Fruit fly (Drosophila melanogaster) whole organism, wandering third instar larva: ENCODE measurements around the gene jim.

Experiments used
- Abd-B ChIP-seq: fragments of >200 bp; optimal IDR thresholded peaks from 2 replicates; lab custom pipeline; 2017; ENCODE audit warnings: missing biosample characterization, missing genetic modification characterization
- CG32264 ChIP-seq: fragments of 200-800 bp; sonication (Bioruptor generic); optimal IDR thresholded peaks from 2 replicates; lab custom pipeline; 2016; ENCODE audit warnings: missing biosample characterization, missing genetic modification characterization
- CG9705 ChIP-seq: fragments of 200-800 bp; sonication (Bioruptor generic); optimal IDR thresholded peaks from 2 replicates; lab custom pipeline; 2018; ENCODE audit warnings: missing biosample characterization, mild to moderate bottlenecking, missing genetic modification characterization
- CrebA ChIP-seq: fragments of 200-800 bp; sonication (Bioruptor generic); optimal IDR thresholded peaks from 2 replicates; lab custom pipeline; 2016; ENCODE audit warnings: missing biosample characterization, mild to moderate bottlenecking, missing genetic modification characterization, borderline replicate concordance
- Dfd ChIP-seq: fragments of >200 bp; optimal IDR thresholded peaks from 2 replicates; lab custom pipeline; 2017; ENCODE audit warnings: missing biosample characterization, missing genetic modification characterization
- Dif ChIP-seq: fragments of 200-275, 200-300 bp; sonication (Bioruptor generic); optimal IDR thresholded peaks from 2 replicates; lab custom pipeline; 2018; ENCODE audit warnings: missing biosample characterization, missing genetic modification characterization; ENCODE audit not compliant: partially characterized antibody
- GATAd ChIP-seq: sonication (Bioruptor generic); optimal IDR thresholded peaks from 2 replicates; lab custom pipeline; 2016; ENCODE audit warnings: missing biosample characterization, missing genetic modification characterization
- HLH106 ChIP-seq: fragments of 200-800 bp; optimal IDR thresholded peaks from 3 replicates; lab custom pipeline; 2019; ENCODE audit warnings: missing biosample characterization, mild to moderate bottlenecking, missing genetic modification characterization, moderate library complexity
- Hnf4 ChIP-seq: fragments of 200-800 bp; sonication (Bioruptor generic); optimal IDR thresholded peaks from 2 replicates; lab custom pipeline; 2016; ENCODE audit warnings: missing biosample characterization, mild to moderate bottlenecking, missing genetic modification characterization
- Hr78 ChIP-seq: fragments of >200 bp; optimal IDR thresholded peaks from 2 replicates; lab custom pipeline; 2017; ENCODE audit warnings: missing biosample characterization, missing genetic modification characterization
- Hr83 ChIP-seq: fragments of 200-300 bp; sonication (Bioruptor generic); optimal IDR thresholded peaks from 2 replicates; lab custom pipeline; 2016; ENCODE audit warnings: missing biosample characterization, mild to moderate bottlenecking, missing genetic modification characterization, moderate library complexity; ENCODE audit not compliant: poor library complexity, severe bottlenecking
- Jra ChIP-seq: sonication (Bioruptor generic); optimal IDR thresholded peaks from 2 replicates; lab custom pipeline; 2016; ENCODE audit warnings: missing biosample characterization, missing genetic modification characterization
- Mio ChIP-seq: sonication (Bioruptor generic); optimal IDR thresholded peaks from 2 replicates; lab custom pipeline; 2016; ENCODE audit warnings: missing biosample characterization, missing genetic modification characterization
- Myc ChIP-seq: fragments of >200 bp; optimal IDR thresholded peaks from 2 replicates; lab custom pipeline; 2017
- N ChIP-seq: fragments of >200 bp; optimal IDR thresholded peaks from 2 replicates; lab custom pipeline; 2018; ENCODE audit warnings: missing biosample characterization, missing external identifiers, missing genetic modification characterization
- OdsH ChIP-seq: fragments of 200-800 bp; sonication (Bioruptor generic); optimal IDR thresholded peaks from 2 replicates; lab custom pipeline; 2016; ENCODE audit warnings: missing biosample characterization, mild to moderate bottlenecking, missing genetic modification characterization
- Rel ChIP-seq, 2 experiments: fragments of 200-800 bp; sonication (Bioruptor generic) in 1 of 2; optimal IDR thresholded peaks; 2 replicates in 1 of 2; 3 replicates in 1 of 2; lab custom pipeline; 2016 to 2019; ENCODE audit warnings: mild to moderate bottlenecking in 2 of 2, missing biosample characterization in 2 of 2, missing genetic modification characterization in 2 of 2, moderate library complexity in 1 of 2
- Sp1 ChIP-seq: fragments of 200-800 bp; sonication (Bioruptor generic); optimal IDR thresholded peaks from 3 replicates; lab custom pipeline; 2019; ENCODE audit warnings: missing biosample characterization, mild to moderate bottlenecking, missing genetic modification characterization, moderate library complexity
- Vsx2 ChIP-seq: fragments of 200-300, 225-300 bp; sonication (Bioruptor generic); optimal IDR thresholded peaks from 2 replicates; lab custom pipeline; 2018; ENCODE audit warnings: missing biosample characterization, missing genetic modification characterization; ENCODE audit not compliant: partially characterized antibody
- br ChIP-seq: fragments of 200-800 bp; sonication (Bioruptor generic); optimal IDR thresholded peaks from 2 replicates; lab custom pipeline; 2016; ENCODE audit warnings: missing biosample characterization, missing genetic modification characterization
- brk ChIP-seq: fragments of 200-800 bp; sonication (Bioruptor generic); optimal IDR thresholded peaks from 2 replicates; lab custom pipeline; 2016; ENCODE audit warnings: missing biosample characterization, mild to moderate bottlenecking, missing genetic modification characterization
- dl ChIP-seq, 2 experiments: fragments of 175-275, 200-275 bp in 1 of 2; fragments of 200-275 bp in 1 of 2; sonication (Bioruptor generic); optimal IDR thresholded peaks; lab custom pipeline; 2018; ENCODE audit warnings: mild to moderate bottlenecking in 2 of 2, missing biosample characterization in 2 of 2, missing genetic modification characterization in 2 of 2, moderate library complexity in 2 of 2; ENCODE audit not compliant: partially characterized antibody in 2 of 2, insufficient read depth in 1 of 2
- dmrt93B ChIP-seq: fragments of 200-800 bp; sonication (Bioruptor generic); optimal IDR thresholded peaks from 2 replicates; lab custom pipeline; 2018; ENCODE audit warnings: missing biosample characterization, mild to moderate bottlenecking, missing genetic modification characterization
- dsf ChIP-seq: sonication (Bioruptor generic); optimal IDR thresholded peaks from 2 replicates; lab custom pipeline; 2016; ENCODE audit warnings: missing biosample characterization, missing genetic modification characterization, borderline replicate concordance
- ey ChIP-seq: fragments of 200-800 bp; sonication (Bioruptor generic); optimal IDR thresholded peaks from 2 replicates; lab custom pipeline; 2016; ENCODE audit warnings: missing biosample characterization, missing genetic modification characterization
- foxo ChIP-seq, 2 experiments: fragments of 200-800 bp; sonication (Bioruptor generic); optimal IDR thresholded peaks; 2 replicates in 1 of 2; 3 replicates in 1 of 2; lab custom pipeline; 2016 to 2017; ENCODE audit warnings: missing biosample characterization in 2 of 2, missing genetic modification characterization in 2 of 2
- fru ChIP-seq: fragments of 200-800 bp; sonication (Bioruptor generic); optimal IDR thresholded peaks from 3 replicates; lab custom pipeline; 2016; ENCODE audit warnings: missing biosample characterization, mild to moderate bottlenecking, missing genetic modification characterization
- h ChIP-seq: fragments of 200-800 bp; sonication (Bioruptor generic); optimal IDR thresholded peaks from 3 replicates; lab custom pipeline; 2016; ENCODE audit warnings: missing biosample characterization, mild to moderate bottlenecking, missing genetic modification characterization
- jim ChIP-seq: fragments of 175-275, 200-325 bp; sonication (Bioruptor generic); optimal IDR thresholded peaks from 2 replicates; lab custom pipeline; 2016; ENCODE audit warnings: missing biosample characterization, mild to moderate bottlenecking, missing genetic modification characterization
- lola ChIP-seq: fragments of >200 bp; optimal IDR thresholded peaks from 2 replicates; lab custom pipeline; 2017; ENCODE audit warnings: missing biosample characterization, missing genetic modification characterization
- pan ChIP-seq: fragments of >200 bp; optimal IDR thresholded peaks from 2 replicates; lab custom pipeline; 2017
- psq ChIP-seq: fragments of 200-800 bp; sonication (Bioruptor generic); optimal IDR thresholded peaks from 3 replicates; lab custom pipeline; 2017; ENCODE audit warnings: missing biosample characterization, mild to moderate bottlenecking, missing genetic modification characterization, moderate library complexity
- rgr ChIP-seq: fragments of 200-800 bp; sonication (Bioruptor generic); optimal IDR thresholded peaks from 3 replicates; lab custom pipeline; 2016; ENCODE audit warnings: missing biosample characterization, mild to moderate bottlenecking, missing genetic modification characterization
- sage ChIP-seq: fragments of 200-800 bp; sonication (Bioruptor generic); optimal IDR thresholded peaks from 2 replicates; lab custom pipeline; 2016; ENCODE audit warnings: missing biosample characterization, mild to moderate bottlenecking, missing genetic modification characterization
- sv ChIP-seq: fragments of 200-800 bp; sonication (Bioruptor generic); optimal IDR thresholded peaks from 3 replicates; lab custom pipeline; 2016; ENCODE audit warnings: missing biosample characterization, missing genetic modification characterization
- tai ChIP-seq: sonication (Bioruptor generic); optimal IDR thresholded peaks from 2 replicates; lab custom pipeline; 2016; ENCODE audit warnings: missing biosample characterization, missing genetic modification characterization
- usp ChIP-seq: fragments of >200 bp; optimal IDR thresholded peaks from 2 replicates; lab custom pipeline; 2017; ENCODE audit warnings: missing biosample characterization, missing genetic modification characterization
- woc ChIP-seq: sonication (Bioruptor generic); optimal IDR thresholded peaks from 2 replicates; lab custom pipeline; 2016; ENCODE audit warnings: missing biosample characterization, mild to moderate bottlenecking, missing genetic modification characterization

jim gene

DNA sequence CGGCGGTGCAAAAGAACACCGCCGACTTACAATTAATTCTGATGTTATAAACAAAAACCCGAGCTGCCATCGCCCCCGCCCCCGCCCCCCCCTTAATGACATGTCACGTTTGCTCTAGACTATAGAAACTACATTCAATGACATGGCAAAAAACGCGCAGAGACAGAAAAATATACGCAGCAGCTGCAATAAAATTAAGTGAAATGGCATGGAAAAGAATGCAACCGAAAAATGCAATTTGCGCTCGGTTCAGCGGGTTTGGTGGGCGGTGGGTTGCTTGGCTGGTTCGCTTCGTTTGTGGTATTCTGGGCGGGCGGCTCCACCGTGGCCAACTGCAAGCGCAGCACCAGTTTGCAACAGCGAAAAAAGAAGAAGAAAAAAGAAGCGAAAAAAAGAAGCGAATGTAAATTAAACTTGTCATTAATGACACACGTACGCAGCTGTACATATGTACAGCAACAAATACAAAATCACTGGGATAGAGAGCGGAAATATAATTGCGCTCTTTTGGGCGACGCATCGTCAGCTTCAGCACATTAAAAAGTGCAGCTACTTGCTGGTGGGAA, 4.8 kb downstream of the jim start:
- TF ChIP-seq Dfd (GFP tag; lab: Kevin White, UChicago), result peak; percentile 84
- TF ChIP-seq Dif, result no peak

DNA sequence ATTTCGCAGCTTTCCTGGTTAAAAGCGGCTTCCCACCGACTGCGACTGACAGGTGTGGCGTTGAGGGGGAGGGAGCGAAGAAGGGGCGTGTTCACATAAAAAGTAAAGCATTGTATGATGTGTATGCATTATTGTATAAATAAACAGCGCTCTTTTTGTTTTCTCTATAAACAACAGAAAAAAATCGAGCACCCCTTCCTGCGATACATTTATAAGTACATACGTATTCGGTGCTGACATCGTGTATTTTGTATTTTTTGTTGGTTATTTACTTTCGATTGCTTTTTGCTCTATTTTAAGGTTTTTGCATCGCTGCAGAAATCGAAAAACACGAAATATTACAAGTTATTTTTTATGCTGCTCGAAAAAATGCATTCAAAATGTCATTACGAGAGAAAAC, 8.8 kb downstream of the jim start:
- TF ChIP-seq pan (no peak), rgr (peak; percentile 49), HLH106 (tag; lab: Kevin White, UChicago) (no peak), brk (GFP tag; lab: Kevin White, UChicago) (no peak), sage (GFP tag; lab: Kevin White, UChicago) (no peak), Mio (GFP tag; lab: Kevin White, UChicago) (no peak), fru (peak; percentile 15), Hnf4 (GFP tag; lab: Kevin White, UChicago) (peak; percentile 8), Hr83 (peak; percentile 67), jim (GFP tag; lab: Kevin White, UChicago) (peak; percentile 76), ey (GFP tag; lab: Kevin White, UChicago) (no peak), Abd-B (GFP tag; lab: Kevin White, UChicago) (no peak), h (GFP tag; lab: Kevin White, UChicago) (peak; percentile 27), Dif (no peak), Myc (lab: Kevin White, UChicago) (no peak)

dm6 chr3L:22824668-22825192, 10.3 kb downstream of the jim start:
- TF ChIP-seq N (GFP tag; lab: Kevin White, UChicago) (peak; percentile 67), Hr83 (peak; percentile 75), CG9705 (GFP tag; lab: Kevin White, UChicago) (no peak), rgr (peak; percentile 47), sage (GFP tag; lab: Kevin White, UChicago) (peak; percentile 36), tai (GFP tag; lab: Kevin White, UChicago) (peak; percentile 50), usp (GFP tag; lab: Kevin White, UChicago) (no peak), Jra (GFP tag; lab: Kevin White, UChicago) (peak; percentile 76), woc (no peak), dsf (no peak), GATAd (GFP tag; lab: Kevin White, UChicago) (no peak), Mio (GFP tag; lab: Kevin White, UChicago) (no peak), Myc (lab: Kevin White, UChicago) (no peak), Vsx2 (peak; percentile 95), fru (peak; percentile 58), Hnf4 (GFP tag; lab: Kevin White, UChicago) (peak; percentile 72), Abd-B (GFP tag; lab: Kevin White, UChicago) (no peak), sv (no peak), Rel (GFP tag; optimal IDR thresholded peaks at IDR 0.05; lab: Kevin White, UChicago) (peak; percentile 96), Rel (tag; optimal IDR thresholded peaks at IDR 0.05; lab: Kevin White, UChicago) (peak; percentile 41), dmrt93B (no peak), psq (peak; percentile 80), br (peak; percentile 43), dl (GFP tag; optimal IDR thresholded peaks at IDR 0.05; lab: Kevin White, UChicago; ENCODE audit: insufficient read depth in 1 of 2, partially characterized antibody in 2 of 2) (peak; percentile 88 to 98), HLH106 (tag; lab: Kevin White, UChicago) (peak; percentile 28), Dfd (GFP tag; lab: Kevin White, UChicago) (no peak), CrebA (GFP tag; lab: Kevin White, UChicago) (peak; percentile 96), foxo (GFP tag; optimal IDR thresholded peaks at IDR 0.05; lab: Kevin White, UChicago) (peak; percentile 37 to 52), lola (GFP tag; lab: Kevin White, UChicago) (no peak), pan (no peak), Dif (peak; percentile 99), CG32264 (GFP tag; lab: Kevin White, UChicago) (no peak), brk (GFP tag; lab: Kevin White, UChicago) (peak; percentile 81), jim (GFP tag; lab: Kevin White, UChicago) (peak; percentile 95), Hr78 (no peak), ey (GFP tag; lab: Kevin White, UChicago) (no peak), Sp1 (GFP tag; lab: Kevin White, UChicago) (peak; percentile 69), OdsH (GFP tag; lab: Kevin White, UChicago) (peak; percentile 51), h (GFP tag; lab: Kevin White, UChicago) (peak; percentile 76)
